Worm (Caenorhabditis elegans) whole organism, L3 larva: ENCODE results near the gene R155.3.

ENCODE experiments used
- R02D3.7 ChIP-seq: fragments of 150-350 bp; optimal IDR thresholded peaks from 2 replicates; lab custom pipeline; 2014; ENCODE audit warnings: missing biosample characterization, missing genetic modification characterization
- aly-2 ChIP-seq: fragments of 150-350 bp; optimal IDR thresholded peaks from 2 replicates; lab custom pipeline; 2014; ENCODE audit warnings: missing biosample characterization, missing genetic modification characterization
- ama-1 ChIP-seq: fragments of 150-350 bp; optimal IDR thresholded peaks from 2 replicates; lab custom pipeline; 2018
- daf-12 ChIP-seq: fragments of 150-350 bp; optimal IDR thresholded peaks from 2 replicates; lab custom pipeline; 2014; ENCODE audit warnings: missing biosample characterization, missing genetic modification reagents, missing genetic modification characterization
- egl-27 ChIP-seq: sonication (generic microtip); optimal IDR thresholded peaks from 4 replicates; lab custom pipeline; 2017; ENCODE audit warnings: missing biosample characterization, missing genetic modification reagents, missing genetic modification characterization
- egl-5 ChIP-seq: fragments of 150-350 bp; optimal IDR thresholded peaks from 2 replicates; lab custom pipeline; 2017; ENCODE audit warnings: missing biosample characterization, missing genetic modification reagents, missing genetic modification characterization, inconsistent platforms
- fos-1 ChIP-seq: fragments of 150-350 bp; optimal IDR thresholded peaks from 2 replicates; lab custom pipeline; 2014; ENCODE audit warnings: missing biosample characterization, missing genetic modification characterization
- nhr-237 ChIP-seq: fragments of 150-350 bp; optimal IDR thresholded peaks from 2 replicates; lab custom pipeline; 2014; ENCODE audit warnings: missing biosample characterization, missing genetic modification characterization
- nhr-25 ChIP-seq: sonication (generic microtip); optimal IDR thresholded peaks from 2 replicates; lab custom pipeline; 2017; ENCODE audit warnings: missing biosample characterization, missing genetic modification characterization
- nhr-77 ChIP-seq: fragments of 150-350 bp; optimal IDR thresholded peaks from 2 replicates; lab custom pipeline; 2014; ENCODE audit warnings: missing biosample characterization, missing genetic modification characterization
- sea-2 ChIP-seq: fragments of 150-350 bp; sonication (generic microtip); optimal IDR thresholded peaks from 4 replicates; lab custom pipeline; 2014; ENCODE audit warnings: missing biosample characterization, missing genetic modification reagents, missing genetic modification characterization
- snpc-4 ChIP-seq: fragments of 150-350 bp; optimal IDR thresholded peaks from 2 replicates; lab custom pipeline; 2014; ENCODE audit warnings: missing biosample characterization, missing genetic modification characterization
- ztf-11 ChIP-seq: fragments of 150-350 bp; optimal IDR thresholded peaks from 2 replicates; lab custom pipeline; 2014; ENCODE audit warnings: missing biosample characterization, missing genetic modification characterization
- ztf-4 ChIP-seq: fragments of 150-350 bp; optimal IDR thresholded peaks from 2 replicates; lab custom pipeline; 2014; ENCODE audit warnings: missing biosample characterization, missing genetic modification characterization

ce11 chrIII:2012561-2012960 lies 36.0 kb upstream of the R155.3 start:
- TF ChIP-seq daf-12 = no peak
- TF ChIP-seq egl-27 (tag; lab: Kevin White, UChicago) = no peak
- TF ChIP-seq ztf-11 (tag; lab: Kevin White, UChicago) = no peak
- no peak for TF ChIP-seq snpc-4 (tag; lab: Kevin White, UChicago)
- TF ChIP-seq fos-1 (tag; lab: Kevin White, UChicago) = no peak
- no peak for TF ChIP-seq egl-5 (tag; lab: Kevin White, UChicago)
- no peak for TF ChIP-seq sea-2 (GFP tag; lab: Kevin White, UChicago)
- TF ChIP-seq nhr-25 = no peak
- TF ChIP-seq aly-2 (tag; lab: Kevin White, UChicago) = no peak
- no peak for TF ChIP-seq ztf-4 (tag; lab: Kevin White, UChicago)
- TF ChIP-seq nhr-77 = no peak
- TF ChIP-seq nhr-237 (tag; lab: Kevin White, UChicago) = no peak
- no peak for TF ChIP-seq ama-1
- TF ChIP-seq R02D3.7 (tag; lab: Kevin White, UChicago) = no peak
